Fruit fly (Drosophila melanogaster) Kc167 (cell line): Measurements from ENCODE around the gene CG42590.

Source experiments
- Myc ChIP-seq: fragments of >200 bp; optimal IDR thresholded peaks from 2 replicates; lab custom pipeline; 2017; ENCODE audit warnings: missing external identifiers
- ttk ChIP-seq: sonication (Bioruptor generic); optimal IDR thresholded peaks from 2 replicates; lab custom pipeline; 2017; ENCODE audit warnings: missing external identifiers

DNA sequence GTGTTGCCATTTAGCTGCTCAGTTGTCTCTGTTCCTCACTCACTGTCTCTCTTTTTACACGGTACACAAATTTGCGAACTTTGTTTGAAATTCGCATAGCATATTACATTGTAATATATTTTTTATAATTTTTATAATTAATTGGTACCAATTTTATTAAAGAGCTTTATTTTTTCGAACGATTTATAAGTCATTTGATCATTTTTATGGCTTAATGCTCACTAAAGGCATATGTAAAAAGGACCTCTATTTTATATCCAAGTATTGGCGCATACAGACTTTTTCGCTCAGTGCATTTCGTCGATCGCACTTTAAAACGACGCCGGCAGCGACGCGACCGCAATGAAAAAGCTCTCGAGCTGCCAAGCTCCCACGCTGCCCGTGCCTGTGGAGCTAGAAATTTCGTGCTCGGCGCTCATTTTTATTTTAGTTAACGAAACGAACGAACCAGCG, 27.1 kb upstream of the CG42590 start:
- TF ChIP-seq ttk (lab: Kevin White, UChicago) (no peak), Myc (lab: Kevin White, UChicago) (no peak)
